Fruit fly (Drosophila melanogaster) whole organism, pupa: ENCODE results near the gene Tmx3.

ENCODE experiments used
- CG10348 ChIP-seq: fragments of 200-800 bp; sonication (Bioruptor generic); IDR thresholded peaks from 2 replicates; pipeline ENCODE4 v1.3.6; 2022; ENCODE audit warnings: missing biosample characterization, missing genetic modification characterization
- CG12605 ChIP-seq: fragments of 200-800 bp; sonication (Bioruptor generic); IDR thresholded peaks from 2 replicates; pipeline ENCODE4 v1.3.6; 2022; ENCODE audit warnings: missing biosample characterization, missing genetic modification characterization
- CG13204 ChIP-seq: fragments of 200-800 bp; sonication (Bioruptor generic); optimal IDR thresholded peaks from 2 replicates; lab custom pipeline; 2018; ENCODE audit warnings: missing biosample characterization, mild to moderate bottlenecking, missing genetic modification characterization, moderate library complexity
- CG14655 ChIP-seq: fragments of 200-800 bp; sonication (Bioruptor generic); optimal IDR thresholded peaks from 3 replicates; lab custom pipeline; 2017; ENCODE audit warnings: mild to moderate bottlenecking, missing biosample characterization, missing genetic modification reagents, missing genetic modification characterization
- CG15710 ChIP-seq: fragments of 200-800 bp; sonication (Bioruptor generic); optimal IDR thresholded peaks from 2 replicates; lab custom pipeline; 2018; ENCODE audit warnings: missing biosample characterization, mild to moderate bottlenecking, missing genetic modification characterization, moderate library complexity
- CG17806 ChIP-seq: fragments of 200-800 bp; sonication (Bioruptor generic); optimal IDR thresholded peaks from 2 replicates; lab custom pipeline; 2018; ENCODE audit warnings: missing biosample characterization, mild to moderate bottlenecking, missing genetic modification characterization, moderate library complexity
- CG32121 ChIP-seq: fragments of 200-800 bp; sonication (Bioruptor generic); IDR thresholded peaks from 2 replicates; pipeline ENCODE4 v1.3.6; 2022; ENCODE audit warnings: missing biosample characterization, missing genetic modification characterization
- CG34367 ChIP-seq: fragments of 200-800 bp; sonication (Bioruptor generic); optimal IDR thresholded peaks from 2 replicates; lab custom pipeline; 2018; ENCODE audit warnings: missing biosample characterization, mild to moderate bottlenecking, missing genetic modification characterization
- CG4496 ChIP-seq: fragments of 200-800 bp; sonication (Bioruptor generic); IDR thresholded peaks from 3 replicates; pipeline ENCODE4 v1.3.6; 2022; ENCODE audit warnings: missing biosample characterization, missing genetic modification characterization
- CG8159 ChIP-seq: fragments of 200-800 bp; sonication (Bioruptor generic); optimal IDR thresholded peaks from 3 replicates; lab custom pipeline; 2018; ENCODE audit warnings: missing biosample characterization, mild to moderate bottlenecking, missing genetic modification characterization, moderate library complexity
- CG8301 ChIP-seq: fragments of 200-800 bp; sonication (Bioruptor generic); optimal IDR thresholded peaks from 2 replicates; lab custom pipeline; 2018; ENCODE audit warnings: missing biosample characterization, mild to moderate bottlenecking, missing genetic modification characterization
- CG9948 ChIP-seq: fragments of 200-800 bp; sonication (Bioruptor generic); optimal IDR thresholded peaks from 2 replicates; lab custom pipeline; 2018; ENCODE audit warnings: missing biosample characterization, mild to moderate bottlenecking, missing genetic modification characterization, moderate library complexity
- D1 ChIP-seq: fragments of 200-800 bp; sonication (Bioruptor generic); optimal IDR thresholded peaks from 2 replicates; lab custom pipeline; 2018; ENCODE audit warnings: missing biosample characterization, mild to moderate bottlenecking, missing genetic modification characterization, moderate library complexity
- EcR ChIP-seq: fragments of 200-800 bp; sonication (Bioruptor generic); optimal IDR thresholded peaks from 3 replicates; lab custom pipeline; 2019; ENCODE audit warnings: missing biosample characterization, missing genetic modification characterization, mild to moderate bottlenecking, moderate library complexity, missing genetic modification reagents
- Ets98B ChIP-seq: fragments of 200-800 bp; sonication (Bioruptor generic); IDR thresholded peaks from 2 replicates; pipeline ENCODE4 v1.3.6; 2022; ENCODE audit warnings: missing biosample characterization, missing genetic modification characterization
- Pif1A ChIP-seq: fragments of 200-800 bp; sonication (Bioruptor generic); optimal IDR thresholded peaks from 3 replicates; lab custom pipeline; 2016; ENCODE audit warnings: missing biosample characterization, missing genetic modification characterization
- Pif1B ChIP-seq: fragments of 200-800 bp; sonication (Bioruptor generic); optimal IDR thresholded peaks from 3 replicates; lab custom pipeline; 2016; ENCODE audit warnings: missing biosample characterization, missing genetic modification characterization
- Snoo ChIP-seq: fragments of 200-800 bp; sonication (Bioruptor generic); optimal IDR thresholded peaks from 3 replicates; lab custom pipeline; 2017; ENCODE audit warnings: missing biosample characterization, mild to moderate bottlenecking, missing genetic modification characterization, inconsistent platforms
- fd96Ca ChIP-seq: fragments of 200-800 bp; sonication (Bioruptor generic); IDR thresholded peaks from 3 replicates; pipeline ENCODE4 v1.3.6; 2022; ENCODE audit warnings: missing biosample characterization, missing genetic modification characterization
- gl ChIP-seq: fragments of 200-800 bp; sonication (Bioruptor generic); optimal IDR thresholded peaks from 2 replicates; lab custom pipeline; 2018; ENCODE audit warnings: missing biosample characterization, mild to moderate bottlenecking, missing genetic modification characterization
- rn ChIP-seq: fragments of 200-800 bp; sonication (Bioruptor generic); IDR thresholded peaks from 2 replicates; pipeline ENCODE4 v1.3.6; 2022; ENCODE audit warnings: missing biosample characterization, missing genetic modification characterization

Gene Tmx3

dm6 chr3L:16189058-16189924, 39.6 kb upstream of the Tmx3 start:
- no peak for TF ChIP-seq CG10348 (GFP tag; lab: Robert Waterston, UW)
- peak; percentile 54 for TF ChIP-seq Snoo (tag; lab: Kevin White, UChicago)
- TF ChIP-seq Pif1A (GFP tag; lab: Kevin White, UChicago) = no peak
- no peak for TF ChIP-seq CG4496 (GFP tag; lab: Robert Waterston, UW)
- peak; percentile 57 for TF ChIP-seq CG17806
- TF ChIP-seq gl = no peak
- peak; percentile 44 for TF ChIP-seq CG15710 (tag; lab: Kevin White, UChicago)
- peak; percentile 51 for TF ChIP-seq CG9948
- peak; percentile 90 for TF ChIP-seq CG13204 (GFP tag; lab: Kevin White, UChicago)
- TF ChIP-seq CG8159 (tag; lab: Kevin White, UChicago) = peak; percentile 64
- no peak for TF ChIP-seq Pif1B
- TF ChIP-seq fd96Ca (GFP tag; lab: Robert Waterston, UW) = no peak
- TF ChIP-seq CG12605 = no peak
- no peak for TF ChIP-seq D1 (tag; lab: Kevin White, UChicago)
- peak; percentile 26 for TF ChIP-seq EcR (GFP tag; lab: Kevin White, UChicago)
- no peak for TF ChIP-seq CG8301
- TF ChIP-seq CG32121 = no peak
- no peak for TF ChIP-seq rn (GFP tag; lab: Robert Waterston, UW)
- TF ChIP-seq Ets98B (GFP tag; lab: Robert Waterston, UW) = no peak
- peak; percentile 44 for TF ChIP-seq CG14655 (GFP tag; lab: Kevin White, UChicago)
- TF ChIP-seq CG34367 (tag; lab: Kevin White, UChicago) = no peak

- peak; percentile 31 for TF ChIP-seq Snoo (tag; lab: Kevin White, UChicago)
- TF ChIP-seq CG13204 (GFP tag; lab: Kevin White, UChicago) = peak; percentile 81
- TF ChIP-seq CG10348 (GFP tag; lab: Robert Waterston, UW) = no peak
- no peak for TF ChIP-seq Pif1B
- peak; percentile 33 for TF ChIP-seq EcR (GFP tag; lab: Kevin White, UChicago)
- 0 out of 3 replicates have a peak, but pooled peaks have one; percentile 15 for TF ChIP-seq fd96Ca (GFP tag; lab: Robert Waterston, UW)
- no peak for TF ChIP-seq CG15710 (tag; lab: Kevin White, UChicago)
- TF ChIP-seq rn (GFP tag; lab: Robert Waterston, UW) = no peak
Measured at dm6 chr3L:16189925-16190231, 39.0 kb upstream of the Tmx3 start.

- TF ChIP-seq gl (peak; percentile 48), Pif1A (GFP tag; lab: Kevin White, UChicago) (peak; percentile 29), Pif1B (peak; percentile 39), CG8301 (no peak), EcR (GFP tag; lab: Kevin White, UChicago) (peak; percentile 38), CG17806 (no peak), CG10348 (GFP tag; lab: Robert Waterston, UW) (no peak), fd96Ca (GFP tag; lab: Robert Waterston, UW) (peak; percentile 60; the same call in 1 of the 3 replicates), CG14655 (GFP tag; lab: Kevin White, UChicago) (no peak), CG13204 (GFP tag; lab: Kevin White, UChicago) (peak; percentile 86), CG32121 (0 out of 2 replicates have a peak, but pooled peaks have one; percentile 37), Snoo (tag; lab: Kevin White, UChicago) (peak; percentile 39), Ets98B (GFP tag; lab: Robert Waterston, UW) (no peak), rn (GFP tag; lab: Robert Waterston, UW) (0 out of 2 replicates have a peak, but pooled peaks have one; percentile 13), CG4496 (GFP tag; lab: Robert Waterston, UW) (0 out of 3 replicates have a peak, but pooled peaks have one; percentile 30), CG12605 (no peak), CG15710 (tag; lab: Kevin White, UChicago) (no peak), D1 (tag; lab: Kevin White, UChicago) (no peak), CG8159 (tag; lab: Kevin White, UChicago) (no peak), CG34367 (tag; lab: Kevin White, UChicago) (no peak), CG9948 (no peak)
Measured at dm6 chr3L:16190885-16191284, 38.0 kb upstream of the Tmx3 start.

- no peak for TF ChIP-seq Ets98B (GFP tag; lab: Robert Waterston, UW)
- peak; percentile 20 for TF ChIP-seq CG13204 (GFP tag; lab: Kevin White, UChicago)
- no peak for TF ChIP-seq CG14655 (GFP tag; lab: Kevin White, UChicago)
Measured at dm6 chr3L:16192561-16193355, 36.1 kb upstream of the Tmx3 start.

- TF ChIP-seq CG8159 (tag; lab: Kevin White, UChicago) (peak; percentile 63), Snoo (tag; lab: Kevin White, UChicago) (peak; percentile 82), CG4496 (GFP tag; lab: Robert Waterston, UW) (peak; percentile 80), CG32121 (peak; percentile 65; the same call in 1 of the 2 replicates), CG13204 (GFP tag; lab: Kevin White, UChicago) (peak; percentile 91), rn (GFP tag; lab: Robert Waterston, UW) (no peak), D1 (tag; lab: Kevin White, UChicago) (peak; percentile 35), CG14655 (GFP tag; lab: Kevin White, UChicago) (peak; percentile 68), fd96Ca (GFP tag; lab: Robert Waterston, UW) (peak; percentile 70; the same call in 2 of the 3 replicates), CG10348 (GFP tag; lab: Robert Waterston, UW) (no peak), Ets98B (GFP tag; lab: Robert Waterston, UW) (peak; percentile 42; the same call in 1 of the 2 replicates), CG9948 (peak; percentile 46), CG8301 (peak; percentile 54), Pif1A (GFP tag; lab: Kevin White, UChicago) (peak; percentile 77), Pif1B (peak; percentile 80), EcR (GFP tag; lab: Kevin White, UChicago) (peak; percentile 86), CG34367 (tag; lab: Kevin White, UChicago) (peak; percentile 65), CG17806 (peak; percentile 52), CG15710 (tag; lab: Kevin White, UChicago) (peak; percentile 61), CG12605 (peak; percentile 78), gl (peak; percentile 87)
- TF ChIP-seq, all 21 proteins: peak for 19
Measured at dm6 chr3L:16193851-16194709, 34.8 kb upstream of the Tmx3 start.
